Fruit fly (Drosophila melanogaster) whole organism, wandering third instar larva: Measurements from ENCODE around the gene Mst36Fb.

Experiments used
- Abd-B ChIP-seq: fragments of >200 bp; optimal IDR thresholded peaks from 2 replicates; lab custom pipeline; 2017; ENCODE audit warnings: missing biosample characterization, missing genetic modification characterization
- CG32264 ChIP-seq: fragments of 200-800 bp; sonication (Bioruptor generic); optimal IDR thresholded peaks from 2 replicates; lab custom pipeline; 2016; ENCODE audit warnings: missing biosample characterization, missing genetic modification characterization
- CG9705 ChIP-seq: fragments of 200-800 bp; sonication (Bioruptor generic); optimal IDR thresholded peaks from 2 replicates; lab custom pipeline; 2018; ENCODE audit warnings: missing biosample characterization, mild to moderate bottlenecking, missing genetic modification characterization
- CrebA ChIP-seq: fragments of 200-800 bp; sonication (Bioruptor generic); optimal IDR thresholded peaks from 2 replicates; lab custom pipeline; 2016; ENCODE audit warnings: missing biosample characterization, mild to moderate bottlenecking, missing genetic modification characterization, borderline replicate concordance
- Dfd ChIP-seq: fragments of >200 bp; optimal IDR thresholded peaks from 2 replicates; lab custom pipeline; 2017; ENCODE audit warnings: missing biosample characterization, missing genetic modification characterization
- Dif ChIP-seq: fragments of 200-275, 200-300 bp; sonication (Bioruptor generic); optimal IDR thresholded peaks from 2 replicates; lab custom pipeline; 2018; ENCODE audit warnings: missing biosample characterization, missing genetic modification characterization; ENCODE audit not compliant: partially characterized antibody
- GATAd ChIP-seq: sonication (Bioruptor generic); optimal IDR thresholded peaks from 2 replicates; lab custom pipeline; 2016; ENCODE audit warnings: missing biosample characterization, missing genetic modification characterization
- HLH106 ChIP-seq: fragments of 200-800 bp; optimal IDR thresholded peaks from 3 replicates; lab custom pipeline; 2019; ENCODE audit warnings: missing biosample characterization, mild to moderate bottlenecking, missing genetic modification characterization, moderate library complexity
- Hnf4 ChIP-seq: fragments of 200-800 bp; sonication (Bioruptor generic); optimal IDR thresholded peaks from 2 replicates; lab custom pipeline; 2016; ENCODE audit warnings: missing biosample characterization, mild to moderate bottlenecking, missing genetic modification characterization
- Hr78 ChIP-seq: fragments of >200 bp; optimal IDR thresholded peaks from 2 replicates; lab custom pipeline; 2017; ENCODE audit warnings: missing biosample characterization, missing genetic modification characterization
- Hr83 ChIP-seq: fragments of 200-300 bp; sonication (Bioruptor generic); optimal IDR thresholded peaks from 2 replicates; lab custom pipeline; 2016; ENCODE audit warnings: missing biosample characterization, mild to moderate bottlenecking, missing genetic modification characterization, moderate library complexity; ENCODE audit not compliant: poor library complexity, severe bottlenecking
- Jra ChIP-seq: sonication (Bioruptor generic); optimal IDR thresholded peaks from 2 replicates; lab custom pipeline; 2016; ENCODE audit warnings: missing biosample characterization, missing genetic modification characterization
- Mio ChIP-seq: sonication (Bioruptor generic); optimal IDR thresholded peaks from 2 replicates; lab custom pipeline; 2016; ENCODE audit warnings: missing biosample characterization, missing genetic modification characterization
- Myc ChIP-seq: fragments of >200 bp; optimal IDR thresholded peaks from 2 replicates; lab custom pipeline; 2017
- N ChIP-seq: fragments of >200 bp; optimal IDR thresholded peaks from 2 replicates; lab custom pipeline; 2018; ENCODE audit warnings: missing biosample characterization, missing external identifiers, missing genetic modification characterization
- OdsH ChIP-seq: fragments of 200-800 bp; sonication (Bioruptor generic); optimal IDR thresholded peaks from 2 replicates; lab custom pipeline; 2016; ENCODE audit warnings: missing biosample characterization, mild to moderate bottlenecking, missing genetic modification characterization
- Rel ChIP-seq, 2 experiments: fragments of 200-800 bp; sonication (Bioruptor generic) in 1 of 2; optimal IDR thresholded peaks; 2 replicates in 1 of 2; 3 replicates in 1 of 2; lab custom pipeline; 2016 to 2019; ENCODE audit warnings: mild to moderate bottlenecking in 2 of 2, missing biosample characterization in 2 of 2, missing genetic modification characterization in 2 of 2, moderate library complexity in 1 of 2
- Sp1 ChIP-seq: fragments of 200-800 bp; sonication (Bioruptor generic); optimal IDR thresholded peaks from 3 replicates; lab custom pipeline; 2019; ENCODE audit warnings: missing biosample characterization, mild to moderate bottlenecking, missing genetic modification characterization, moderate library complexity
- Vsx2 ChIP-seq: fragments of 200-300, 225-300 bp; sonication (Bioruptor generic); optimal IDR thresholded peaks from 2 replicates; lab custom pipeline; 2018; ENCODE audit warnings: missing biosample characterization, missing genetic modification characterization; ENCODE audit not compliant: partially characterized antibody
- br ChIP-seq: fragments of 200-800 bp; sonication (Bioruptor generic); optimal IDR thresholded peaks from 2 replicates; lab custom pipeline; 2016; ENCODE audit warnings: missing biosample characterization, missing genetic modification characterization
- brk ChIP-seq: fragments of 200-800 bp; sonication (Bioruptor generic); optimal IDR thresholded peaks from 2 replicates; lab custom pipeline; 2016; ENCODE audit warnings: missing biosample characterization, mild to moderate bottlenecking, missing genetic modification characterization
- dl ChIP-seq, 2 experiments: fragments of 175-275, 200-275 bp in 1 of 2; fragments of 200-275 bp in 1 of 2; sonication (Bioruptor generic); optimal IDR thresholded peaks; lab custom pipeline; 2018; ENCODE audit warnings: mild to moderate bottlenecking in 2 of 2, missing biosample characterization in 2 of 2, missing genetic modification characterization in 2 of 2, moderate library complexity in 2 of 2; ENCODE audit not compliant: partially characterized antibody in 2 of 2, insufficient read depth in 1 of 2
- dmrt93B ChIP-seq: fragments of 200-800 bp; sonication (Bioruptor generic); optimal IDR thresholded peaks from 2 replicates; lab custom pipeline; 2018; ENCODE audit warnings: missing biosample characterization, mild to moderate bottlenecking, missing genetic modification characterization
- dsf ChIP-seq: sonication (Bioruptor generic); optimal IDR thresholded peaks from 2 replicates; lab custom pipeline; 2016; ENCODE audit warnings: missing biosample characterization, missing genetic modification characterization, borderline replicate concordance
- ey ChIP-seq: fragments of 200-800 bp; sonication (Bioruptor generic); optimal IDR thresholded peaks from 2 replicates; lab custom pipeline; 2016; ENCODE audit warnings: missing biosample characterization, missing genetic modification characterization
- foxo ChIP-seq, 2 experiments: fragments of 200-800 bp; sonication (Bioruptor generic); optimal IDR thresholded peaks; 2 replicates in 1 of 2; 3 replicates in 1 of 2; lab custom pipeline; 2016 to 2017; ENCODE audit warnings: missing biosample characterization in 2 of 2, missing genetic modification characterization in 2 of 2
- fru ChIP-seq: fragments of 200-800 bp; sonication (Bioruptor generic); optimal IDR thresholded peaks from 3 replicates; lab custom pipeline; 2016; ENCODE audit warnings: missing biosample characterization, mild to moderate bottlenecking, missing genetic modification characterization
- h ChIP-seq: fragments of 200-800 bp; sonication (Bioruptor generic); optimal IDR thresholded peaks from 3 replicates; lab custom pipeline; 2016; ENCODE audit warnings: missing biosample characterization, mild to moderate bottlenecking, missing genetic modification characterization
- jim ChIP-seq: fragments of 175-275, 200-325 bp; sonication (Bioruptor generic); optimal IDR thresholded peaks from 2 replicates; lab custom pipeline; 2016; ENCODE audit warnings: missing biosample characterization, mild to moderate bottlenecking, missing genetic modification characterization
- lola ChIP-seq: fragments of >200 bp; optimal IDR thresholded peaks from 2 replicates; lab custom pipeline; 2017; ENCODE audit warnings: missing biosample characterization, missing genetic modification characterization
- pan ChIP-seq: fragments of >200 bp; optimal IDR thresholded peaks from 2 replicates; lab custom pipeline; 2017
- psq ChIP-seq: fragments of 200-800 bp; sonication (Bioruptor generic); optimal IDR thresholded peaks from 3 replicates; lab custom pipeline; 2017; ENCODE audit warnings: missing biosample characterization, mild to moderate bottlenecking, missing genetic modification characterization, moderate library complexity
- rgr ChIP-seq: fragments of 200-800 bp; sonication (Bioruptor generic); optimal IDR thresholded peaks from 3 replicates; lab custom pipeline; 2016; ENCODE audit warnings: missing biosample characterization, mild to moderate bottlenecking, missing genetic modification characterization
- sage ChIP-seq: fragments of 200-800 bp; sonication (Bioruptor generic); optimal IDR thresholded peaks from 2 replicates; lab custom pipeline; 2016; ENCODE audit warnings: missing biosample characterization, mild to moderate bottlenecking, missing genetic modification characterization
- sv ChIP-seq: fragments of 200-800 bp; sonication (Bioruptor generic); optimal IDR thresholded peaks from 3 replicates; lab custom pipeline; 2016; ENCODE audit warnings: missing biosample characterization, missing genetic modification characterization
- tai ChIP-seq: sonication (Bioruptor generic); optimal IDR thresholded peaks from 2 replicates; lab custom pipeline; 2016; ENCODE audit warnings: missing biosample characterization, missing genetic modification characterization
- usp ChIP-seq: fragments of >200 bp; optimal IDR thresholded peaks from 2 replicates; lab custom pipeline; 2017; ENCODE audit warnings: missing biosample characterization, missing genetic modification characterization
- woc ChIP-seq: sonication (Bioruptor generic); optimal IDR thresholded peaks from 2 replicates; lab custom pipeline; 2016; ENCODE audit warnings: missing biosample characterization, mild to moderate bottlenecking, missing genetic modification characterization

The Mst36Fb gene

DNA sequence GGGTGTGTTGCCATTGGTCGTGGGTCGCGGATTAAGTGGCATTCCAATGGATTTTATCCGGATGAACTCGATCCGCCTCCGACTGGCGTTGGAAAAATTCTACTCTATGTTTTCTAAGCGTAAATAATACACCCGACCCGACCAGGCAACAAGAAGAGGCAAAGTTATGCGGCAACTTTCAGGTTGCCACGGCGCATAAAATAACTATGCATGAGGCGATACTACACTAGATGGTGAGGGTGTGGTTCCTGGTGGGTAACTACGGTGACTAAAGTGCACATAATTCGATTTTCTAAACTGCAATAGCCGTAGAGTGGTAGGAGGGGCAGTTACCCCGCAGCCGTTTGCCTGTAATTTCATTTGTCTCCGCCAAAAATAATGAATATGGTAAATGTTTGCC lies 3.7 kb downstream of the Mst36Fb start, which contains the start of gene CG43338:
Gene CG43338 (minus strand): TSS at position 101 of the 400 bp plus-strand sequence.
- TF ChIP-seq h (GFP tag; lab: Kevin White, UChicago) (no peak), brk (GFP tag; lab: Kevin White, UChicago) (no peak), sage (GFP tag; lab: Kevin White, UChicago) (no peak), Vsx2 (GFP tag; lab: Kevin White, UChicago) (no peak), Abd-B (GFP tag; lab: Kevin White, UChicago) (no peak), N (GFP tag; lab: Kevin White, UChicago) (no peak), br (no peak)

dm6 chr2L:18665952-18666606 lies 8.8 kb downstream of the Mst36Fb start:
- TF ChIP-seq Sp1 (GFP tag; lab: Kevin White, UChicago) (no peak), lola (GFP tag; lab: Kevin White, UChicago) (no peak), CrebA (GFP tag; lab: Kevin White, UChicago) (no peak), jim (GFP tag; lab: Kevin White, UChicago) (no peak), Dfd (GFP tag; lab: Kevin White, UChicago) (no peak), Jra (GFP tag; lab: Kevin White, UChicago) (no peak), Myc (lab: Kevin White, UChicago) (peak; percentile 97), N (GFP tag; lab: Kevin White, UChicago) (no peak), rgr (GFP tag; lab: Kevin White, UChicago) (no peak), OdsH (GFP tag; lab: Kevin White, UChicago) (peak; percentile 31), dmrt93B (GFP tag; lab: Kevin White, UChicago) (peak; percentile 10), Abd-B (GFP tag; lab: Kevin White, UChicago) (no peak), sage (GFP tag; lab: Kevin White, UChicago) (no peak), GATAd (GFP tag; lab: Kevin White, UChicago) (no peak), fru (GFP tag; lab: Kevin White, UChicago) (no peak), Mio (GFP tag; lab: Kevin White, UChicago) (no peak), brk (GFP tag; lab: Kevin White, UChicago) (no peak), Hr78 (GFP tag; lab: Kevin White, UChicago) (no peak), CG32264 (no peak), woc (no peak), ey (no peak), dl (GFP tag; optimal IDR thresholded peaks at IDR 0.05; lab: Kevin White, UChicago; ENCODE audit: insufficient read depth in 1 of 2, partially characterized antibody in 2 of 2) (no peak), sv (GFP tag; lab: Kevin White, UChicago) (peak; percentile 17), Hnf4 (no peak), tai (GFP tag; lab: Kevin White, UChicago) (no peak), Rel (GFP tag; optimal IDR thresholded peaks at IDR 0.05; lab: Kevin White, UChicago) (no peak), Rel (tag; optimal IDR thresholded peaks at IDR 0.05; lab: Kevin White, UChicago) (no peak), Dif (GFP tag; lab: Kevin White, UChicago) (no peak), h (GFP tag; lab: Kevin White, UChicago) (no peak), Vsx2 (GFP tag; lab: Kevin White, UChicago) (no peak), br (no peak), usp (GFP tag; lab: Kevin White, UChicago) (no peak), foxo (GFP tag; optimal IDR thresholded peaks at IDR 0.05; lab: Kevin White, UChicago) (peak in 1 of 2 experiments; percentile 47), psq (GFP tag; lab: Kevin White, UChicago) (peak; percentile 3), dsf (no peak), Hr83 (GFP tag; lab: Kevin White, UChicago) (peak; percentile 38), CG9705 (peak; percentile 18), pan (lab: Kevin White, UChicago) (no peak), HLH106 (tag; lab: Kevin White, UChicago) (peak; percentile 34)
